Worm (Caenorhabditis elegans) whole organism, mixed stage, embryonic: ENCODE measurements around the gene cup-16.

Experiments used
- ceh-43 ChIP-seq: fragments of 200-800 bp; sonication (Bioruptor generic); optimal IDR thresholded peaks from 2 replicates; lab custom pipeline; 2018; ENCODE audit warnings: mild to moderate bottlenecking, missing genetic modification characterization, moderate library complexity, missing compliant biosample characterization
- drap-1 ChIP-seq: fragments of 200-800 bp; sonication (Bioruptor generic); optimal IDR thresholded peaks from 3 replicates; lab custom pipeline; 2018; ENCODE audit warnings: mild to moderate bottlenecking, missing genetic modification characterization, missing compliant biosample characterization
- elt-3 ChIP-seq: fragments of 150-350 bp; optimal IDR thresholded peaks from 2 replicates; lab custom pipeline; 2014; ENCODE audit warnings: missing biosample characterization, missing genetic modification characterization
- nhr-76 ChIP-seq: sonication (generic microtip); optimal IDR thresholded peaks from 2 replicates; lab custom pipeline; 2017; ENCODE audit warnings: missing biosample characterization, missing genetic modification characterization
- unc-120 ChIP-seq: sonication (generic microtip); optimal IDR thresholded peaks from 2 replicates; lab custom pipeline; 2017; ENCODE audit warnings: missing genetic modification characterization, missing compliant biosample characterization; ENCODE audit not compliant: poor library complexity, severe bottlenecking
- ztf-11 ChIP-seq: fragments of 150-350 bp; optimal IDR thresholded peaks from 2 replicates; lab custom pipeline; 2014; ENCODE audit warnings: missing biosample characterization, missing genetic modification characterization

- TF ChIP-seq ztf-11 (tag; lab: Kevin White, UChicago) (no peak), elt-3 (tag; lab: Kevin White, UChicago) (no peak), nhr-76 (tag; lab: Kevin White, UChicago) (no peak), drap-1 (GFP tag; lab: Kevin White, UChicago) (no peak), ceh-43 (no peak), unc-120 (tag; lab: Kevin White, UChicago) (no peak)
Measured at ce11 chrII:8726700-8727099, 19.7 kb downstream of the cup-16 start, which contains the start of gene T01B7.9.
